Comparison of ENCODE assay signal across 4 worm cellular contexts in the genomic region with DNA sequence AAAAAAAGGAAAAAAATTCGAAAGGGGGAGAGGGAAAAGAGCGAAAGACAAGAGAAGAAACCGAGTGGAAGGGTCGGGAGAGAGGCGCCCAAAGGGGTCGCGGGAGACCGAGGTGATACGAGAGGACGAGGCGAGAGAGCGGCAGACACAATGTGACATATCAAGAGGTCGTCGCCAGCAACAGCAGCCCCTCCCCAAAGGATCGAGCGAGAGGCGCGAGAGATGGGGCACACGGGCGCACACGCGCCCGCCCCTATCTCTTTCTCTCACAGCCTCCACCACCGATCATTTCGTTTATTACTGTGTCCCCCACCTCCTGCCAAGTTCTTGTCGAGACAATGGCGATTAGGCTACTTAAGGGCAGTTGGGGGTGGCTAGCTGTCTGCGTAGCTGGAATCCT.
A peak's percentile ranks its signal among the peaks of the same experiment; 100 is the strongest.
TF ChIP-seq lines count a peak whose summit lies in the region.

No protein-coding gene starts in this region.

TF ChIP-seq in whole organism, L2 larva, 48 proteins besides CTCF, POLR2A, EP300 and RAD21 (continues in another document):
- TF ChIP-seq crh-2 (tag; optimal IDR thresholded peaks at IDR 0.05; lab: Kevin White, UChicago), result peak; percentile 55
- TF ChIP-seq blmp-1 (tag; optimal IDR thresholded peaks at IDR 0.05; lab: Kevin White, UChicago; ENCODE audit: insufficient read depth), result peak; percentile 52
- TF ChIP-seq gmeb-1 (tag; optimal IDR thresholded peaks at IDR 0.05; lab: Kevin White, UChicago), result peak; percentile 25
- no peak for TF ChIP-seq skn-1 (tag; optimal IDR thresholded peaks at IDR 0.05; lab: Kevin White, UChicago)
- TF ChIP-seq elt-3 (tag; optimal IDR thresholded peaks at IDR 0.05; lab: Kevin White, UChicago), result no peak
- peak; percentile 14 for TF ChIP-seq C34F6.9 (tag; optimal IDR thresholded peaks at IDR 0.05; lab: Kevin White, UChicago)
- TF ChIP-seq ama-1 (optimal IDR thresholded peaks at IDR 0.05; lab: Kevin White, UChicago), result no peak
- peak; percentile 69 for TF ChIP-seq sma-3 (GFP tag; optimal IDR thresholded peaks at IDR 0.05; lab: Kevin White, UChicago)
- peak; percentile 91 for TF ChIP-seq F13H6.1 (tag; optimal IDR thresholded peaks at IDR 0.05; lab: Kevin White, UChicago)
- TF ChIP-seq unc-39 (tag; optimal IDR thresholded peaks at IDR 0.05; lab: Kevin White, UChicago), result no peak
- peak; percentile 70 for TF ChIP-seq Y55F3AM.14 (GFP tag; optimal IDR thresholded peaks at IDR 0.05; lab: Kevin White, UChicago)
- TF ChIP-seq elt-1 (tag; optimal IDR thresholded peaks at IDR 0.05; lab: Kevin White, UChicago), result peak; percentile 11
- peak; percentile 24 for TF ChIP-seq nhr-6 (tag; optimal IDR thresholded peaks at IDR 0.05; lab: Kevin White, UChicago)
- no peak for TF ChIP-seq nhr-12 (tag; optimal IDR thresholded peaks at IDR 0.05; lab: Kevin White, UChicago)
- TF ChIP-seq ceh-16 (tag; optimal IDR thresholded peaks at IDR 0.05; lab: Kevin White, UChicago), result peak; percentile 92
- TF ChIP-seq nhr-11 (tag; optimal IDR thresholded peaks at IDR 0.05; lab: Kevin White, UChicago), result no peak
- TF ChIP-seq lin-11 (tag; optimal IDR thresholded peaks at IDR 0.05; lab: Kevin White, UChicago), result no peak
- TF ChIP-seq egl-27 (tag; optimal IDR thresholded peaks at IDR 0.05; lab: Kevin White, UChicago), result no peak
- peak; percentile 32 for TF ChIP-seq sem-4 (tag; optimal IDR thresholded peaks at IDR 0.05; lab: Kevin White, UChicago)
- TF ChIP-seq ZK546.5 (tag; optimal IDR thresholded peaks at IDR 0.05; lab: Kevin White, UChicago), result no peak
- TF ChIP-seq nhr-237 (tag; optimal IDR thresholded peaks at IDR 0.05; lab: Kevin White, UChicago), result no peak
- peak; percentile 82 for TF ChIP-seq nhr-129 (tag; optimal IDR thresholded peaks at IDR 0.05; lab: Kevin White, UChicago)

TF ChIP-seq in whole organism, L4 larva, 104 proteins besides CTCF, POLR2A, EP300 and RAD21 (continues in another document):
- no peak for TF ChIP-seq snpc-1.2 (GFP tag; IDR thresholded peaks at IDR 0.05; lab: Robert Waterston, UW)
- TF ChIP-seq lsy-2 (tag; optimal IDR thresholded peaks at IDR 0.05; lab: Kevin White, UChicago), result peak in 1 of 2 experiments; percentile 48
- TF ChIP-seq nhr-41 (GFP tag; IDR thresholded peaks at IDR 0.05; lab: Robert Waterston, UW), result peak; percentile 98
- no peak for TF ChIP-seq sdz-12 (GFP tag; optimal IDR thresholded peaks at IDR 0.05; lab: Kevin White, UChicago)
- no peak for TF ChIP-seq D1046.2 (GFP tag; IDR thresholded peaks at IDR 0.05; lab: Robert Waterston, UW)
- TF ChIP-seq lim-7 (GFP tag; IDR thresholded peaks at IDR 0.05; lab: Robert Waterston, UW), result 0 out of 2 replicates have a peak, but pooled peaks have one; percentile 29
- TF ChIP-seq gei-8 (GFP tag; optimal IDR thresholded peaks at IDR 0.05; lab: Kevin White, UChicago), result peak; percentile 54
- no peak for TF ChIP-seq ama-1 (optimal IDR thresholded peaks at IDR 0.05; lab: Kevin White, UChicago)
- peak; percentile 95 for TF ChIP-seq hlh-11 (tag; optimal IDR thresholded peaks at IDR 0.05; lab: Kevin White, UChicago)
- peak; percentile 76 for TF ChIP-seq T26A8.4 (GFP tag; IDR thresholded peaks at IDR 0.05; lab: Robert Waterston, UW)
- TF ChIP-seq zip-11 (GFP tag; IDR thresholded peaks at IDR 0.05; lab: Robert Waterston, UW), result no peak
- no peak for TF ChIP-seq nhr-237 (tag; optimal IDR thresholded peaks at IDR 0.05; lab: Kevin White, UChicago)
- no peak for TF ChIP-seq ceh-82 (tag; optimal IDR thresholded peaks at IDR 0.05; lab: Kevin White, UChicago)
- TF ChIP-seq Y75B8A.6 (GFP tag; IDR thresholded peaks at IDR 0.05; lab: Robert Waterston, UW), result no peak
- no peak for TF ChIP-seq skn-1 (tag; optimal IDR thresholded peaks at IDR 0.05; lab: Kevin White, UChicago)
- no peak for TF ChIP-seq Y105C5A.15 (GFP tag; IDR thresholded peaks at IDR 0.05; lab: Robert Waterston, UW)
- TF ChIP-seq aly-2 (tag; optimal IDR thresholded peaks at IDR 0.05; lab: Kevin White, UChicago), result no peak
- no peak for TF ChIP-seq ceh-32 (tag; optimal IDR thresholded peaks at IDR 0.05; lab: Kevin White, UChicago; ENCODE audit: poor library complexity)
- TF ChIP-seq nhr-28 (tag; optimal IDR thresholded peaks at IDR 0.05; lab: Kevin White, UChicago), result peak; percentile 92
- no peak for TF ChIP-seq daf-19 (GFP tag; conservative IDR thresholded peaks at IDR 0.05; lab: Robert Waterston, UW)
- TF ChIP-seq dmd-9 (GFP tag; IDR thresholded peaks at IDR 0.05; lab: Robert Waterston, UW), result no peak
- TF ChIP-seq lir-3 (tag; optimal IDR thresholded peaks at IDR 0.05; lab: Kevin White, UChicago), result no peak

TF ChIP-seq in whole organism, late embryonic, 69 proteins besides CTCF, POLR2A, EP300 and RAD21:
- peak; percentile 2 for TF ChIP-seq pros-1 (tag; optimal IDR thresholded peaks at IDR 0.05; lab: Kevin White, UChicago)
- no peak for TF ChIP-seq odd-2 (tag; optimal IDR thresholded peaks at IDR 0.05; lab: Kevin White, UChicago)
- TF ChIP-seq mec-3 (tag; optimal IDR thresholded peaks at IDR 0.05; lab: Kevin White, UChicago; ENCODE audit: borderline replicate concordance), result no peak
- peak; percentile 56 for TF ChIP-seq elt-4 (tag; optimal IDR thresholded peaks at IDR 0.05; lab: Kevin White, UChicago)
- TF ChIP-seq dmd-4 (tag; optimal IDR thresholded peaks at IDR 0.05; lab: Kevin White, UChicago; ENCODE audit: borderline replicate concordance), result peak; percentile 33
- TF ChIP-seq F13H6.1 (tag; optimal IDR thresholded peaks at IDR 0.05; lab: Kevin White, UChicago), result peak; percentile 31
- no peak for TF ChIP-seq nhr-11 (tag; optimal IDR thresholded peaks at IDR 0.05; lab: Kevin White, UChicago)
- TF ChIP-seq unc-55 (GFP tag; optimal IDR thresholded peaks at IDR 0.05; lab: Kevin White, UChicago), result peak; percentile 69
- TF ChIP-seq tbx-2 (tag; optimal IDR thresholded peaks at IDR 0.05; lab: Kevin White, UChicago), result peak; percentile 66
- TF ChIP-seq ceh-18 (tag; optimal IDR thresholded peaks at IDR 0.05; lab: Kevin White, UChicago), result peak; percentile 91
- peak; percentile 25 for TF ChIP-seq C08G9.2 (tag; optimal IDR thresholded peaks at IDR 0.05; lab: Kevin White, UChicago)
- peak; percentile 43 for TF ChIP-seq ceh-34 (tag; optimal IDR thresholded peaks at IDR 0.05; lab: Kevin White, UChicago)
- TF ChIP-seq syd-9 (tag; optimal IDR thresholded peaks at IDR 0.05; lab: Kevin White, UChicago), result peak; percentile 50
- TF ChIP-seq ref-2 (tag; optimal IDR thresholded peaks at IDR 0.05; lab: Kevin White, UChicago), result peak; percentile 18
- peak; percentile 37 for TF ChIP-seq sdc-2 (tag; optimal IDR thresholded peaks at IDR 0.05; lab: Kevin White, UChicago)
- peak; percentile 8 for TF ChIP-seq nfya-1 (tag; optimal IDR thresholded peaks at IDR 0.05; lab: Kevin White, UChicago)

TF ChIP-seq in whole organism, mixed stage, embryonic, 35 proteins besides CTCF, POLR2A, EP300 and RAD21:
- TF ChIP-seq ceh-83 (GFP tag; optimal IDR thresholded peaks at IDR 0.05; lab: Kevin White, UChicago), result no peak
- no peak for TF ChIP-seq sem-2 (GFP tag; optimal IDR thresholded peaks at IDR 0.05; lab: Kevin White, UChicago)
- peak; percentile 21 for TF ChIP-seq hlh-1 (tag; optimal IDR thresholded peaks at IDR 0.05; lab: Kevin White, UChicago)
- TF ChIP-seq unc-62 (GFP tag; optimal IDR thresholded peaks at IDR 0.05; lab: Kevin White, UChicago), result peak; percentile 55
- TF ChIP-seq unc-120 (tag; optimal IDR thresholded peaks at IDR 0.05; lab: Kevin White, UChicago; ENCODE audit: poor library complexity, severe bottlenecking), result peak; percentile 89
- TF ChIP-seq pha-4 (tag; optimal IDR thresholded peaks at IDR 0.05; lab: Kevin White, UChicago), result peak; percentile 1
- TF ChIP-seq drap-1 (GFP tag; optimal IDR thresholded peaks at IDR 0.05; lab: Kevin White, UChicago), result peak; percentile 10
